Fruit fly (Drosophila melanogaster) whole organism, embryonic: ENCODE data around the gene CG46309.

ENCODE experiments used
- Atf-2 ChIP-seq: fragments of 200-800 bp; sonication (Bioruptor generic); optimal IDR thresholded peaks from 2 replicates; lab custom pipeline; 2016; ENCODE audit warnings: missing biosample characterization, missing genetic modification characterization
- B-H2 ChIP-seq: fragments of 200-800 bp; sonication (Bioruptor generic); optimal IDR thresholded peaks from 2 replicates; lab custom pipeline; 2018; ENCODE audit warnings: missing biosample characterization, mild to moderate bottlenecking, missing genetic modification characterization
- BtbVII ChIP-seq: fragments of 200-800 bp; sonication (Bioruptor generic); optimal IDR thresholded peaks from 3 replicates; lab custom pipeline; 2017; ENCODE audit warnings: missing biosample characterization, mild to moderate bottlenecking, missing genetic modification characterization
- CG10274 ChIP-seq: fragments of 200-800 bp; sonication (Bioruptor generic); optimal IDR thresholded peaks from 3 replicates; lab custom pipeline; 2017; ENCODE audit warnings: missing biosample characterization, mild to moderate bottlenecking, missing genetic modification characterization
- CG10321 ChIP-seq: fragments of 200-800 bp; sonication (Bioruptor generic); IDR thresholded peaks from 2 replicates; pipeline ENCODE4 v1.3.6; 2022; ENCODE audit warnings: missing biosample characterization, missing genetic modification characterization
- CG10959 ChIP-seq: fragments of 200-800 bp; sonication (Bioruptor generic); IDR thresholded peaks from 2 replicates; pipeline ENCODE4 v1.3.6; 2022; ENCODE audit warnings: missing biosample characterization, missing genetic modification characterization
- CG12744 ChIP-seq: fragments of 200-800 bp; sonication (Bioruptor generic); optimal IDR thresholded peaks from 2 replicates; lab custom pipeline; 2016; ENCODE audit warnings: missing biosample characterization, missing genetic modification characterization
- CG17186 ChIP-seq: fragments of 200-800 bp; sonication (Bioruptor generic); optimal IDR thresholded peaks from 3 replicates; lab custom pipeline; 2017; ENCODE audit warnings: missing biosample characterization, missing genetic modification reagents, missing genetic modification characterization
- CG18476 ChIP-seq: fragments of 200-800 bp; sonication (Bioruptor generic); optimal IDR thresholded peaks from 2 replicates; lab custom pipeline; 2016; ENCODE audit warnings: missing biosample characterization, mild to moderate bottlenecking, missing genetic modification characterization
- CG18599 ChIP-seq: fragments of 200-800 bp; sonication (Bioruptor generic); optimal IDR thresholded peaks from 3 replicates; lab custom pipeline; 2017; ENCODE audit warnings: missing biosample characterization, missing genetic modification characterization, mild to moderate bottlenecking, moderate library complexity, missing genetic modification reagents
- CG2678 ChIP-seq: fragments of 200-800 bp; sonication (Bioruptor generic); optimal IDR thresholded peaks from 3 replicates; lab custom pipeline; 2019; ENCODE audit warnings: missing biosample characterization, mild to moderate bottlenecking, missing genetic modification characterization, moderate library complexity
- CG31441 ChIP-seq: fragments of 200-800 bp; sonication (Bioruptor generic); IDR thresholded peaks from 2 replicates; pipeline ENCODE4 v1.3.6; 2022; ENCODE audit warnings: missing biosample characterization, missing genetic modification characterization
- CG33557 ChIP-seq: fragments of 200-800 bp; sonication (Bioruptor generic); optimal IDR thresholded peaks from 2 replicates; lab custom pipeline; 2019; ENCODE audit warnings: missing biosample characterization, mild to moderate bottlenecking, missing genetic modification characterization, moderate library complexity
- CG4404 ChIP-seq: fragments of 200-800 bp; sonication (Bioruptor generic); IDR thresholded peaks from 2 replicates; pipeline ENCODE4 v1.3.6; 2022; ENCODE audit warnings: missing biosample characterization, missing genetic modification characterization
- CG9876 ChIP-seq: fragments of 200-800 bp; sonication (Bioruptor generic); optimal IDR thresholded peaks from 2 replicates; lab custom pipeline; 2016; ENCODE audit warnings: missing biosample characterization, missing genetic modification characterization
- CTCF ChIP-seq: fragments of 200-800 bp; sonication (Bioruptor generic); optimal IDR thresholded peaks from 2 replicates; lab custom pipeline; 2017; ENCODE audit warnings: missing biosample characterization, mild to moderate bottlenecking, missing genetic modification characterization, moderate library complexity
- CoRest ChIP-seq: fragments of 200-800 bp; sonication (Bioruptor generic); optimal IDR thresholded peaks from 3 replicates; lab custom pipeline; 2018; ENCODE audit warnings: missing biosample characterization, mild to moderate bottlenecking, missing genetic modification characterization, moderate library complexity
- Dbx ChIP-seq: fragments of 200-800 bp; sonication (Bioruptor generic); IDR thresholded peaks from 3 replicates; pipeline ENCODE4 v1.3.6; 2022; ENCODE audit warnings: missing biosample characterization, missing genetic modification characterization
- Dek ChIP-seq: fragments of 200-800 bp; sonication (Bioruptor generic); optimal IDR thresholded peaks from 3 replicates; lab custom pipeline; 2019; ENCODE audit warnings: missing biosample characterization, mild to moderate bottlenecking, missing genetic modification characterization, moderate library complexity
- Dfd ChIP-seq, 2 experiments: fragments of >200 bp; optimal IDR thresholded peaks; 2 replicates each; lab custom pipeline; 2017; ENCODE audit warnings: missing biosample characterization in 2 of 2, missing genetic modification characterization in 2 of 2
- E2f2 ChIP-seq: fragments of 200-800 bp; sonication (Bioruptor generic); IDR thresholded peaks from 2 replicates; pipeline ENCODE4 v1.3.6; 2022; ENCODE audit warnings: missing biosample characterization, missing genetic modification characterization
- Ets97D ChIP-seq: fragments of 200-800 bp; sonication (Bioruptor generic); optimal IDR thresholded peaks from 3 replicates; lab custom pipeline; 2016; ENCODE audit warnings: missing biosample characterization, missing genetic modification characterization
- Gsc ChIP-seq: fragments of 200-800 bp; sonication (Bioruptor generic); IDR thresholded peaks from 2 replicates; pipeline ENCODE4 v1.3.6; 2022; ENCODE audit warnings: missing biosample characterization, missing genetic modification characterization
- HLH3B ChIP-seq: fragments of 200-800 bp; sonication (Bioruptor generic); IDR thresholded peaks from 2 replicates; pipeline ENCODE4 v1.3.6; 2022; ENCODE audit warnings: missing biosample characterization, missing genetic modification characterization
- Hey ChIP-seq: fragments of 200-800 bp; sonication (Bioruptor generic); optimal IDR thresholded peaks from 3 replicates; lab custom pipeline; 2018; ENCODE audit warnings: missing biosample characterization, mild to moderate bottlenecking, missing genetic modification characterization
- Hmr ChIP-seq: fragments of 200-800 bp; sonication (Bioruptor generic); optimal IDR thresholded peaks from 3 replicates; lab custom pipeline; 2017; ENCODE audit warnings: mild to moderate bottlenecking, missing biosample characterization, missing genetic modification reagents, missing genetic modification characterization
- Kr ChIP-seq: fragments of 200-800 bp; sonication (Bioruptor generic); optimal IDR thresholded peaks from 2 replicates; lab custom pipeline; 2017; ENCODE audit warnings: missing biosample characterization, mild to moderate bottlenecking, missing genetic modification characterization
- Lpt ChIP-seq: fragments of >200 bp; optimal IDR thresholded peaks from 2 replicates; lab custom pipeline; 2018; ENCODE audit warnings: missing biosample characterization, missing genetic modification characterization
- Max ChIP-seq: fragments of 200-800 bp; sonication (Bioruptor generic); optimal IDR thresholded peaks from 2 replicates; lab custom pipeline; 2016; ENCODE audit warnings: missing biosample characterization, mild to moderate bottlenecking, missing genetic modification characterization
- NC2β ChIP-seq: fragments of 200-800 bp; sonication (Bioruptor generic); optimal IDR thresholded peaks from 2 replicates; lab custom pipeline; 2016; ENCODE audit warnings: missing biosample characterization, missing genetic modification characterization
- Tbp ChIP-seq: fragments of >200 bp; optimal IDR thresholded peaks from 2 replicates; lab custom pipeline; 2018; ENCODE audit warnings: missing biosample characterization, missing genetic modification characterization
- ara ChIP-seq: fragments of 200-800 bp; sonication (Bioruptor generic); IDR thresholded peaks from 2 replicates; pipeline ENCODE4 v1.3.6; 2022; ENCODE audit warnings: missing biosample characterization, missing genetic modification characterization
- ase ChIP-seq: fragments of 200-800 bp; sonication (Bioruptor generic); IDR thresholded peaks from 3 replicates; pipeline ENCODE4 v1.3.6; 2022; ENCODE audit warnings: missing biosample characterization, missing genetic modification characterization
- da ChIP-seq: fragments of 200-800 bp; sonication (Bioruptor generic); optimal IDR thresholded peaks from 2 replicates; lab custom pipeline; 2016; ENCODE audit warnings: missing biosample characterization, missing genetic modification characterization
- dati ChIP-seq: fragments of 200-800 bp; sonication (Bioruptor generic); IDR thresholded peaks from 2 replicates; pipeline ENCODE4 v1.3.6; 2022; ENCODE audit warnings: missing biosample characterization, missing genetic modification characterization
- dimm ChIP-seq: fragments of 200-800 bp; sonication (Bioruptor generic); IDR thresholded peaks from 2 replicates; pipeline ENCODE4 v1.3.6; 2022; ENCODE audit warnings: missing biosample characterization, missing genetic modification characterization
- dpn ChIP-seq, 2 experiments: fragments of 200-800 bp; sonication (Bioruptor generic); optimal IDR thresholded peaks; 3 replicates each; lab custom pipeline; 2016; ENCODE audit warnings: missing biosample characterization in 2 of 2, missing genetic modification characterization in 2 of 2
- en ChIP-seq: fragments of 200-800 bp; sonication (Bioruptor generic); optimal IDR thresholded peaks from 2 replicates; lab custom pipeline; 2016; ENCODE audit warnings: missing biosample characterization, missing genetic modification characterization
- fd3F ChIP-seq: fragments of 200-800 bp; sonication (Bioruptor generic); optimal IDR thresholded peaks from 2 replicates; lab custom pipeline; 2018; ENCODE audit warnings: missing biosample characterization, mild to moderate bottlenecking, missing genetic modification characterization, moderate library complexity
- fd64A ChIP-seq: fragments of 200-800 bp; sonication (Bioruptor generic); optimal IDR thresholded peaks from 3 replicates; lab custom pipeline; 2018; ENCODE audit warnings: missing biosample characterization, mild to moderate bottlenecking, missing genetic modification characterization
- grau ChIP-seq: fragments of 200-800 bp; optimal IDR thresholded peaks from 3 replicates; lab custom pipeline; 2019; ENCODE audit warnings: missing biosample characterization, mild to moderate bottlenecking, missing genetic modification characterization, moderate library complexity
- gt ChIP-seq: fragments of 200-800 bp; sonication (Bioruptor generic); IDR thresholded peaks from 2 replicates; pipeline ENCODE4 v1.3.6; 2022; ENCODE audit warnings: missing biosample characterization, missing genetic modification characterization
- ind ChIP-seq: fragments of 200-800 bp; sonication (Bioruptor generic); optimal IDR thresholded peaks from 3 replicates; lab custom pipeline; 2016; ENCODE audit warnings: missing biosample characterization, missing genetic modification characterization
- kah ChIP-seq: fragments of 200-800 bp; sonication (Bioruptor generic); optimal IDR thresholded peaks from 2 replicates; lab custom pipeline; 2018; ENCODE audit warnings: missing biosample characterization, mild to moderate bottlenecking, missing genetic modification characterization
- lmd ChIP-seq: fragments of 200-800 bp; sonication (Bioruptor generic); IDR thresholded peaks from 2 replicates; pipeline ENCODE4 v1.3.6; 2022; ENCODE audit warnings: missing biosample characterization, missing genetic modification characterization
- prd ChIP-seq, 3 experiments: fragments of >200 bp in 2 of 3; fragments of 200-800 bp in 1 of 3; sonication (Bioruptor generic) in 1 of 3; optimal IDR thresholded peaks in 2 of 3; IDR thresholded peaks in 1 of 3; 2 replicates in 2 of 3; 3 replicates in 1 of 3; pipeline versions ENCODE4 v1.3.6 to Lab custom; 2017 to 2022; ENCODE audit warnings: missing biosample characterization in 1 of 3, missing genetic modification characterization in 1 of 3
- run ChIP-seq: fragments of 200-800 bp; sonication (Bioruptor generic); optimal IDR thresholded peaks from 3 replicates; lab custom pipeline; 2018; ENCODE audit warnings: missing biosample characterization, mild to moderate bottlenecking, missing genetic modification characterization
- sd ChIP-seq: fragments of 200-800 bp; sonication (Bioruptor generic); optimal IDR thresholded peaks from 3 replicates; lab custom pipeline; 2018; ENCODE audit warnings: missing biosample characterization, mild to moderate bottlenecking, missing genetic modification characterization, moderate library complexity
- sens-2 ChIP-seq: fragments of 200-800 bp; sonication (Bioruptor generic); IDR thresholded peaks from 2 replicates; pipeline ENCODE4 v1.3.6; 2022; ENCODE audit warnings: missing biosample characterization, missing genetic modification characterization
- vnd ChIP-seq: fragments of 200-800 bp; sonication (Bioruptor generic); IDR thresholded peaks from 3 replicates; pipeline ENCODE4 v1.3.6; 2022; ENCODE audit warnings: missing biosample characterization, missing genetic modification characterization; ENCODE audit not compliant: partially characterized antibody
- wek ChIP-seq: fragments of 200-800 bp; sonication (Bioruptor generic); optimal IDR thresholded peaks from 3 replicates; lab custom pipeline; 2018; ENCODE audit warnings: missing biosample characterization, mild to moderate bottlenecking, missing genetic modification characterization, moderate library complexity

Gene CG46309

dm6 chr2L:16285692-16286359 is 34.2 kb upstream of the CG46309 start (continued):
- TF ChIP-seq fd3F (GFP tag; lab: Kevin White, UChicago) (peak; percentile 86), Dek (tag; lab: Kevin White, UChicago) (peak; percentile 89), CG18476 (GFP tag; lab: Kevin White, UChicago) (peak; percentile 84), Hey (tag; lab: Kevin White, UChicago) (no peak), CoRest (tag; lab: Kevin White, UChicago) (peak; percentile 91), HLH3B (no peak), dimm (GFP tag; lab: Robert Waterston, UW) (no peak), fd64A (peak; percentile 62), Dfd (GFP tag; optimal IDR thresholded peaks at IDR 0.05; lab: Kevin White, UChicago) (no peak), en (GFP tag; lab: Kevin White, UChicago) (peak; percentile 67), grau (tag; lab: Kevin White, UChicago) (peak; percentile 90), CG10959 (no peak), dati (GFP tag; lab: Robert Waterston, UW) (no peak), CG18599 (GFP tag; lab: Kevin White, UChicago) (peak; percentile 83), dpn (GFP tag; optimal IDR thresholded peaks at IDR 0.05; lab: Kevin White, UChicago) (peak; percentile 80 to 86), CG2678 (tag; lab: Kevin White, UChicago) (peak; percentile 92), ind (GFP tag; lab: Kevin White, UChicago) (peak; percentile 89), Kr (GFP tag; lab: Kevin White, UChicago) (peak; percentile 15), BtbVII (GFP tag; lab: Kevin White, UChicago) (peak; percentile 79), E2f2 (no peak), ara (GFP tag; lab: Robert Waterston, UW) (no peak), gt (GFP tag; lab: Robert Waterston, UW) (no peak), CG33557 (peak; percentile 50), CG31441 (GFP tag; lab: Robert Waterston, UW) (no peak), CG10321 (GFP tag; lab: Robert Waterston, UW) (no peak), ase (no peak), CG4404 (GFP tag; lab: Robert Waterston, UW) (no peak), CG17186 (GFP tag; lab: Kevin White, UChicago) (peak; percentile 47), lmd (GFP tag; lab: Robert Waterston, UW) (no peak), Tbp (GFP tag; lab: Kevin White, UChicago) (no peak), Max (peak; percentile 85), da (GFP tag; lab: Kevin White, UChicago) (peak; percentile 38), kah (peak; percentile 68), sens-2 (GFP tag; lab: Robert Waterston, UW) (no peak), B-H2 (GFP tag; lab: Kevin White, UChicago) (peak; percentile 13), CG12744 (GFP tag; lab: Kevin White, UChicago) (peak; percentile 74), prd (optimal IDR thresholded peaks at IDR 0.05; lab: Kevin White, UChicago) (no peak), prd (GFP tag; IDR thresholded peaks at IDR 0.05; lab: Robert Waterston, UW) (no peak), Gsc (no peak), Dbx (no peak), Ets97D (GFP tag; lab: Kevin White, UChicago) (peak; percentile 41), Hmr (peak; percentile 76), CG9876 (GFP tag; lab: Kevin White, UChicago) (peak; percentile 81), sd (peak; percentile 73), CG10274 (GFP tag; lab: Kevin White, UChicago) (peak; percentile 66), vnd (GFP tag; lab: Robert Waterston, UW) (no peak), CTCF (GFP tag; lab: Kevin White, UChicago) (peak; percentile 31), wek (GFP tag; lab: Kevin White, UChicago) (peak; percentile 68), Atf-2 (GFP tag; lab: Kevin White, UChicago) (peak; percentile 81), NC2β (peak; percentile 85), Lpt (GFP tag; lab: Kevin White, UChicago) (no peak), run (tag; lab: Kevin White, UChicago) (peak; percentile 59)
